Fruit fly (Drosophila melanogaster): ENCODE measurements around the gene CG46426.

CG46426 gene

DNA sequence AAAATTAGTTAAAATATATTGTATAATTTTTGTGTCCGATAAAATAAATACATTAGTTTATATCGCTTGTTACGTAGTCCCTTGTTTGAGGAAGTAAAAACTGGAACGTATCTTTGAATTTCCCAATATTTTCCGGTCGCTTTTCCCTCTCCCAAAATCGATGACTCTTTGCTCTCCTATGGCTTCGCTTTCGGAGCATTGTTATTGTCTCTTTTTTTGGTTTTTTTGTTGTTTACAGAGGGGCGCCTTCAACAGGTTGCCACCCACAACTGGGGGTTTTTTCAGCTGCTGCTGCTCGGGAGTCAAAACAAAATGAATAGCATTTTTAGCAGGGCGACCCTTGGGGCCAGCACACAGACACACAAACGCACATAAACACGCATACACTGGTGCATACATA, 32.3 kb downstream of the CG46426 start:
- TF ChIP-seq CG1620 (GFP tag; optimal IDR thresholded peaks at IDR 0.05) (no peak), CG5204 (GFP tag; optimal IDR thresholded peaks at IDR 0.05) (no peak), toe (GFP tag; optimal IDR thresholded peaks at IDR 0.05) (no peak), cnc (optimal IDR thresholded peaks at IDR 0.05) (no peak), Clk (GFP tag; optimal IDR thresholded peaks at IDR 0.05) (no peak)

DNA sequence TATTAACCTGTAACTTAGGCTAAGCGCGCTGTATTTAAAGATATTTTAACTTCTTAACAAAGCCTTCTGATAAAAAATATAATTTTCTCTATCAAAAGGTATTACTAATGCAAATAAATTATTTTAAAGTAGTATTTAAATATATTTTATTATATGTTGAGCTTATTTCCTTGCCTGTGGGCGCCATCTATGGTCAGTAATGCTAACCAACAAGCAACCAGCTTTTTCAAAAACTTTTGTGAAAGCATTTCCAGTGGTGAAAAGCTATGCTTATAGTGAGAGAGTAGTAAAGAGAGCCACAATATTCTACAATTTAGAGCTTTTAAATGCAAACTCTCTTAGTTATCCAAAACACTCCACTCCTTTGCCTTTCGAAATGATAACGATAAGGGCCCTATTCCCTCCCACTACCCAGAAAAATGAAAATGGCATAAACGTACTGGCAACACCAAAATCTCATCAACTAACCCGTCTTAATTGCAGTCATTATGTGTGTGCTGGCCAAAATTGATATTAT, 36.2 kb downstream of the CG46426 start:
- TF ChIP-seq CG14711 (tag; optimal IDR thresholded peaks at IDR 0.05), result no peak
- TF ChIP-seq CG7045 (GFP tag; optimal IDR thresholded peaks at IDR 0.05), result no peak
- no peak for TF ChIP-seq bab1 (GFP tag; optimal IDR thresholded peaks at IDR 0.05)
- TF ChIP-seq kay (GFP tag; ENCODE audit: borderline replicate concordance), result no peak
- TF ChIP-seq Clk (GFP tag; optimal IDR thresholded peaks at IDR 0.05), result no peak
- TF ChIP-seq Mnt (GFP tag; optimal IDR thresholded peaks at IDR 0.05), result no peak
- TF ChIP-seq cnc (optimal IDR thresholded peaks at IDR 0.05), result no peak
- TF ChIP-seq CG12768 (GFP tag; optimal IDR thresholded peaks at IDR 0.05), result no peak
- TF ChIP-seq pad (GFP tag; optimal IDR thresholded peaks at IDR 0.05), result no peak
- no peak for TF ChIP-seq tj (GFP tag; optimal IDR thresholded peaks at IDR 0.05)
- TF ChIP-seq CG11617 (GFP tag; optimal IDR thresholded peaks at IDR 0.05), result no peak
- TF ChIP-seq CG33017 (tag; optimal IDR thresholded peaks at IDR 0.05), result no peak
- no peak for TF ChIP-seq CG7101 (tag; optimal IDR thresholded peaks at IDR 0.05)
- no peak for TF ChIP-seq Crg-1 (GFP tag; optimal IDR thresholded peaks at IDR 0.05)
- TF ChIP-seq CG5204 (GFP tag; optimal IDR thresholded peaks at IDR 0.05), result no peak
- no peak for TF ChIP-seq ovo (GFP tag; optimal IDR thresholded peaks at IDR 0.05)
- TF ChIP-seq cic (GFP tag; optimal IDR thresholded peaks at IDR 0.05), result no peak
- TF ChIP-seq toe (GFP tag; optimal IDR thresholded peaks at IDR 0.05), result no peak
